Worm (Caenorhabditis elegans): ENCODE results near the gene C18E9.9.

- TF ChIP-seq tab-1 (GFP tag; IDR thresholded peaks at IDR 0.05) (no peak), med-1 (GFP tag; optimal IDR thresholded peaks at IDR 0.05; ENCODE audit: insufficient read depth) (no peak), cog-1 (tag; optimal IDR thresholded peaks at IDR 0.05) (no peak), flt-1 (GFP tag; IDR thresholded peaks at IDR 0.05) (no peak), ztf-23 (GFP tag; IDR thresholded peaks at IDR 0.05) (no peak), T22C8.4 (GFP tag; IDR thresholded peaks at IDR 0.05) (no peak)
Observed at ce11 chrII:8945167-8945566, 44.2 kb downstream of the C18E9.9 start.
